Fruit fly (Drosophila melanogaster) whole organism, embryonic: ENCODE measurements around the gene JMJD5.

ENCODE experiments used
- Atf6 ChIP-seq: fragments of 200-800 bp; sonication (Bioruptor generic); IDR thresholded peaks from 2 replicates; pipeline ENCODE4 v1.3.6; 2022; ENCODE audit warnings: missing biosample characterization, missing genetic modification characterization
- B-H1 ChIP-seq: fragments of 200-800 bp; sonication (Bioruptor generic); IDR thresholded peaks from 3 replicates; pipeline ENCODE4 v1.3.6; 2022; ENCODE audit warnings: missing biosample characterization, missing genetic modification characterization
- B-H2 ChIP-seq: fragments of 200-800 bp; sonication (Bioruptor generic); optimal IDR thresholded peaks from 2 replicates; lab custom pipeline; 2018; ENCODE audit warnings: missing biosample characterization, mild to moderate bottlenecking, missing genetic modification characterization
- CG10274 ChIP-seq: fragments of 200-800 bp; sonication (Bioruptor generic); optimal IDR thresholded peaks from 3 replicates; lab custom pipeline; 2017; ENCODE audit warnings: missing biosample characterization, mild to moderate bottlenecking, missing genetic modification characterization
- CG10366 ChIP-seq: fragments of 200-800 bp; sonication (Bioruptor generic); IDR thresholded peaks from 2 replicates; pipeline ENCODE4 v1.3.6; 2022; ENCODE audit warnings: missing biosample characterization, missing genetic modification characterization
- CG10431 ChIP-seq: fragments of 200-800 bp; sonication (Bioruptor generic); optimal IDR thresholded peaks from 3 replicates; lab custom pipeline; 2018; ENCODE audit warnings: missing biosample characterization, mild to moderate bottlenecking, missing genetic modification characterization
- CG10979 ChIP-seq: fragments of 200-800 bp; sonication (Bioruptor generic); optimal IDR thresholded peaks from 2 replicates; lab custom pipeline; 2018; ENCODE audit warnings: missing biosample characterization, mild to moderate bottlenecking, missing genetic modification characterization, moderate library complexity
- CG11247 ChIP-seq: fragments of 200-800 bp; sonication (Bioruptor generic); IDR thresholded peaks from 2 replicates; pipeline ENCODE4 v1.3.6; 2022; ENCODE audit warnings: missing biosample characterization, missing genetic modification characterization
- CG11504 ChIP-seq: fragments of 200-800 bp; sonication (Bioruptor generic); optimal IDR thresholded peaks from 3 replicates; lab custom pipeline; 2019; ENCODE audit warnings: missing biosample characterization, mild to moderate bottlenecking, missing genetic modification characterization, moderate library complexity
- CG11723 ChIP-seq: fragments of 200-800 bp; sonication (Bioruptor generic); optimal IDR thresholded peaks from 2 replicates; lab custom pipeline; 2017; ENCODE audit warnings: missing biosample characterization, mild to moderate bottlenecking, missing genetic modification characterization
- CG13775 ChIP-seq: fragments of 200-800 bp; sonication (Bioruptor generic); optimal IDR thresholded peaks from 3 replicates; lab custom pipeline; 2017; ENCODE audit warnings: missing biosample characterization, mild to moderate bottlenecking, missing genetic modification characterization
- CG16813 ChIP-seq: fragments of 200-800 bp; sonication (Bioruptor generic); IDR thresholded peaks from 3 replicates; pipeline ENCODE4 v1.3.6; 2022; ENCODE audit warnings: missing biosample characterization, missing genetic modification characterization; ENCODE audit not compliant: partially characterized antibody
- CG17359 ChIP-seq: fragments of 200-800 bp; sonication (Bioruptor generic); optimal IDR thresholded peaks from 3 replicates; lab custom pipeline; 2018; ENCODE audit warnings: missing biosample characterization, mild to moderate bottlenecking, missing genetic modification characterization, moderate library complexity
- CG1792 ChIP-seq: fragments of 200-800 bp; sonication (Bioruptor generic); optimal IDR thresholded peaks from 2 replicates; lab custom pipeline; 2016; ENCODE audit warnings: missing biosample characterization, missing genetic modification characterization
- CG18262 ChIP-seq: fragments of 200-800 bp; optimal IDR thresholded peaks from 3 replicates; lab custom pipeline; 2019; ENCODE audit warnings: missing biosample characterization, mild to moderate bottlenecking, missing genetic modification characterization, moderate library complexity
- CG2712 ChIP-seq: fragments of 200-800 bp; optimal IDR thresholded peaks from 3 replicates; lab custom pipeline; 2019; ENCODE audit warnings: missing biosample characterization, mild to moderate bottlenecking, missing genetic modification characterization, moderate library complexity
- CG31388 ChIP-seq: fragments of 200-800 bp; sonication (Bioruptor generic); optimal IDR thresholded peaks from 2 replicates; lab custom pipeline; 2016; ENCODE audit warnings: missing biosample characterization, missing genetic modification characterization
- CG33213 ChIP-seq: fragments of 200-800 bp; sonication (Bioruptor generic); optimal IDR thresholded peaks from 3 replicates; lab custom pipeline; 2016; ENCODE audit warnings: missing biosample characterization, missing genetic modification characterization
- CG3838 ChIP-seq: fragments of 200-800 bp; sonication (Bioruptor generic); optimal IDR thresholded peaks from 3 replicates; lab custom pipeline; 2016; ENCODE audit warnings: missing biosample characterization, missing genetic modification characterization
- CG4360 ChIP-seq: fragments of 200-800 bp; sonication (Bioruptor generic); IDR thresholded peaks from 2 replicates; pipeline ENCODE4 v1.3.6; 2022; ENCODE audit warnings: missing biosample characterization, missing genetic modification characterization
- CG6654 ChIP-seq: fragments of 200-800 bp; sonication (Bioruptor generic); optimal IDR thresholded peaks from 2 replicates; lab custom pipeline; 2017; ENCODE audit warnings: missing biosample characterization, mild to moderate bottlenecking, missing genetic modification characterization
- CG7928 ChIP-seq: fragments of 200-800 bp; sonication (Bioruptor generic); optimal IDR thresholded peaks from 2 replicates; lab custom pipeline; 2017; ENCODE audit warnings: missing biosample characterization, mild to moderate bottlenecking, missing genetic modification characterization
- CG8478 ChIP-seq: fragments of >200 bp; optimal IDR thresholded peaks from 2 replicates; lab custom pipeline; 2018
- CG9797 ChIP-seq: fragments of 200-800 bp; sonication (Bioruptor generic); optimal IDR thresholded peaks from 3 replicates; lab custom pipeline; 2018; ENCODE audit warnings: missing biosample characterization, mild to moderate bottlenecking, missing genetic modification characterization
- Camta ChIP-seq: fragments of 200-800 bp; sonication (Bioruptor generic); optimal IDR thresholded peaks from 2 replicates; lab custom pipeline; 2016; ENCODE audit warnings: missing biosample characterization, missing genetic modification characterization
- Fer3 ChIP-seq: fragments of 200-800 bp; sonication (Bioruptor generic); optimal IDR thresholded peaks from 2 replicates; lab custom pipeline; 2018; ENCODE audit warnings: missing biosample characterization, mild to moderate bottlenecking, missing genetic modification characterization, moderate library complexity
- Hr78 ChIP-seq, 2 experiments: fragments of 200-800 bp in 1 of 2; fragments of >200 bp in 1 of 2; sonication (Bioruptor generic) in 1 of 2; optimal IDR thresholded peaks; 2 replicates each; lab custom pipeline; 2017 to 2019; ENCODE audit warnings: missing biosample characterization in 2 of 2, missing genetic modification characterization in 2 of 2, mild to moderate bottlenecking in 1 of 2, moderate library complexity in 1 of 2
- Neu2 ChIP-seq: fragments of 200-800 bp; sonication (Bioruptor generic); optimal IDR thresholded peaks from 3 replicates; lab custom pipeline; 2016; ENCODE audit warnings: missing biosample characterization, missing genetic modification characterization, borderline replicate concordance
- Sox102F ChIP-seq: fragments of 200-800 bp; sonication (Bioruptor generic); optimal IDR thresholded peaks from 2 replicates; lab custom pipeline; 2018; ENCODE audit warnings: missing biosample characterization, mild to moderate bottlenecking, missing genetic modification characterization, moderate library complexity
- Tbp ChIP-seq: fragments of >200 bp; optimal IDR thresholded peaks from 2 replicates; lab custom pipeline; 2018; ENCODE audit warnings: missing biosample characterization, missing genetic modification characterization
- Xbp1 ChIP-seq: fragments of 200-800 bp; sonication (Bioruptor generic); optimal IDR thresholded peaks from 3 replicates; lab custom pipeline; 2016; ENCODE audit warnings: missing biosample characterization, mild to moderate bottlenecking, missing genetic modification characterization
- ab ChIP-seq: fragments of 200-800 bp; sonication (Bioruptor generic); optimal IDR thresholded peaks from 2 replicates; lab custom pipeline; 2016; ENCODE audit warnings: missing biosample characterization, missing genetic modification characterization
- ase ChIP-seq: fragments of 200-800 bp; sonication (Bioruptor generic); IDR thresholded peaks from 3 replicates; pipeline ENCODE4 v1.3.6; 2022; ENCODE audit warnings: missing biosample characterization, missing genetic modification characterization
- bigmax ChIP-seq: fragments of 200-800 bp; sonication (Bioruptor generic); optimal IDR thresholded peaks from 2 replicates; lab custom pipeline; 2018; ENCODE audit warnings: missing biosample characterization, mild to moderate bottlenecking, missing genetic modification characterization
- bowl ChIP-seq: fragments of 200-800 bp; sonication (Bioruptor generic); IDR thresholded peaks from 2 replicates; pipeline ENCODE4 v1.3.6; 2022; ENCODE audit warnings: missing biosample characterization, missing genetic modification characterization
- btn ChIP-seq: fragments of 200-800 bp; sonication (Bioruptor generic); optimal IDR thresholded peaks from 2 replicates; lab custom pipeline; 2016; ENCODE audit warnings: missing biosample characterization, missing genetic modification characterization
- caup ChIP-seq: fragments of 200-800 bp; sonication (Bioruptor generic); optimal IDR thresholded peaks from 3 replicates; lab custom pipeline; 2017; ENCODE audit warnings: missing biosample characterization, mild to moderate bottlenecking, missing genetic modification characterization, moderate library complexity; ENCODE audit not compliant: severe bottlenecking
- fd96Cb ChIP-seq: fragments of 200-800 bp; sonication (Bioruptor generic); optimal IDR thresholded peaks from 2 replicates; lab custom pipeline; 2018; ENCODE audit warnings: missing biosample characterization, mild to moderate bottlenecking, missing genetic modification characterization, moderate library complexity
- hbn ChIP-seq: fragments of 200-800 bp; sonication (Bioruptor generic); IDR thresholded peaks from 2 replicates; pipeline ENCODE4 v1.3.6; 2022; ENCODE audit warnings: missing biosample characterization, missing genetic modification characterization; ENCODE audit not compliant: partially characterized antibody
- nerfin-1 ChIP-seq: fragments of 200-800 bp; sonication (Bioruptor generic); optimal IDR thresholded peaks from 3 replicates; lab custom pipeline; 2019; ENCODE audit warnings: missing biosample characterization, mild to moderate bottlenecking, missing genetic modification characterization, moderate library complexity
- oc ChIP-seq: fragments of 200-800 bp; sonication (Bioruptor generic); optimal IDR thresholded peaks from 2 replicates; lab custom pipeline; 2018; ENCODE audit warnings: missing biosample characterization, mild to moderate bottlenecking, missing genetic modification characterization, moderate library complexity
- prd ChIP-seq, 3 experiments: fragments of >200 bp in 2 of 3; fragments of 200-800 bp in 1 of 3; sonication (Bioruptor generic) in 1 of 3; optimal IDR thresholded peaks in 2 of 3; IDR thresholded peaks in 1 of 3; 2 replicates in 2 of 3; 3 replicates in 1 of 3; pipeline versions ENCODE4 v1.3.6 to Lab custom; 2017 to 2022; ENCODE audit warnings: missing biosample characterization in 1 of 3, missing genetic modification characterization in 1 of 3
- ranshi ChIP-seq: fragments of 200-800 bp; sonication (Bioruptor generic); IDR thresholded peaks from 2 replicates; pipeline ENCODE4 v1.3.6; 2022; ENCODE audit warnings: missing biosample characterization, missing genetic modification characterization
- seq ChIP-seq: fragments of 200-800 bp; sonication (Bioruptor generic); IDR thresholded peaks from 2 replicates; pipeline ENCODE4 v1.3.6; 2022; ENCODE audit warnings: missing biosample characterization, missing genetic modification characterization
- sisA ChIP-seq: fragments of 200-800 bp; sonication (Bioruptor generic); IDR thresholded peaks from 2 replicates; pipeline ENCODE4 v1.3.6; 2022; ENCODE audit warnings: missing biosample characterization, missing genetic modification characterization
- slbo ChIP-seq: fragments of 200-800 bp; sonication (Bioruptor generic); IDR thresholded peaks from 2 replicates; pipeline ENCODE4 v1.3.6; 2022; ENCODE audit warnings: missing biosample characterization, missing genetic modification characterization
- slou ChIP-seq: fragments of 200-800 bp; sonication (Bioruptor generic); optimal IDR thresholded peaks from 3 replicates; lab custom pipeline; 2016; ENCODE audit warnings: missing biosample characterization, missing genetic modification characterization
- wor ChIP-seq: fragments of 200-800 bp; sonication (Bioruptor generic); IDR thresholded peaks from 2 replicates; pipeline ENCODE4 v1.3.6; 2022; ENCODE audit warnings: missing biosample characterization, missing genetic modification characterization
- zfh1 ChIP-seq: fragments of 200-800 bp; sonication (Bioruptor generic); IDR thresholded peaks from 3 replicates; pipeline ENCODE4 v1.3.6; 2022; ENCODE audit warnings: missing biosample characterization, missing genetic modification characterization
- zfh2 ChIP-seq: fragments of 200-800 bp; sonication (Bioruptor generic); optimal IDR thresholded peaks from 2 replicates; lab custom pipeline; 2016; ENCODE audit warnings: missing biosample characterization, missing genetic modification characterization

The JMJD5 gene

DNA sequence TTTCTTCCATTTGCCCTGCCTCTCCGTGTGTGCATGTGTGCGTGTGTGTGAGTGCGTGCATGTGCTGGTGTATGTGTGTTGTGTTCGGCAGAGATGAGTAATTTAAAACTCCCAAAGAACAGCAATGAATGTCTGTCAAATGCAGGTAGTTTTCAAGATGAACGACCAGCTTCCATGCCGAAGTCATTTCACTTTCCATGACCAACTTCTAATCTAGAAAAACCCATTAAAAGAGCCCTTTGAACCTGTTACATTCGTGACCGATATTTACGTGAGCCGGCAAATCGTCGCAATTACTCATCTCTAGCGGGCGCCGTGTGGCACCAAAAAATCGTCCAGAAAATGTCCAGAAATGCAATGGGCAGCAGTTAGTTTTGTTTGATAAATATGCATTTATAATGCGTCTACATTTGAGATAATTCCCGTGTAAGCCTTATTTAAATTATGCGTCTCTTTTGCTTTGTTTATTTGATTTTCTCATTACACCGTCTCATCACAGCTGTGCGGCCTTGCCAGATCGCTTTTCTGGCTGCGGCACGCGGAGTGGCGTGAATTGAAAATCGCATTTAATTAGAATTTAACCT, 31.3 kb upstream of the JMJD5 start (continued):
- no peak for TF ChIP-seq caup (GFP tag; lab: Kevin White, UChicago)
- no peak for TF ChIP-seq CG4360 (GFP tag; lab: Robert Waterston, UW)
- TF ChIP-seq bowl (GFP tag; lab: Robert Waterston, UW) = no peak
- no peak for TF ChIP-seq Tbp (GFP tag; lab: Kevin White, UChicago)
- peak; percentile 61 for TF ChIP-seq slbo
- TF ChIP-seq Camta (GFP tag; lab: Kevin White, UChicago) = peak; percentile 20
- no peak for TF ChIP-seq CG10274 (GFP tag; lab: Kevin White, UChicago)
- TF ChIP-seq CG13775 (GFP tag; lab: Kevin White, UChicago) = peak; percentile 55
- no peak for TF ChIP-seq B-H2 (GFP tag; lab: Kevin White, UChicago)
- no peak for TF ChIP-seq CG31388 (GFP tag; lab: Kevin White, UChicago)
- TF ChIP-seq CG10366 (GFP tag; lab: Robert Waterston, UW) = no peak
- TF ChIP-seq ab (GFP tag; lab: Kevin White, UChicago) = no peak
- TF ChIP-seq nerfin-1 (tag; lab: Kevin White, UChicago) = no peak
- TF ChIP-seq wor (GFP tag; lab: Robert Waterston, UW) = no peak
- no peak for TF ChIP-seq prd (optimal IDR thresholded peaks at IDR 0.05; lab: Kevin White, UChicago)
- peak; percentile 69 for TF ChIP-seq prd (GFP tag; IDR thresholded peaks at IDR 0.05; lab: Robert Waterston, UW)
- TF ChIP-seq CG7928 = no peak
- TF ChIP-seq CG11247 (GFP tag; lab: Robert Waterston, UW) = peak; percentile 29; the same call in 1 of the 2 replicates
- peak; percentile 7 for TF ChIP-seq Sox102F (GFP tag; lab: Kevin White, UChicago)
- peak; percentile 26; the same call in 1 of the 2 replicates for TF ChIP-seq ranshi (GFP tag; lab: Robert Waterston, UW)
- peak; percentile 41 for TF ChIP-seq CG11504 (tag; lab: Kevin White, UChicago)
- TF ChIP-seq Xbp1 (GFP tag; lab: Kevin White, UChicago) = peak; percentile 47
- TF ChIP-seq fd96Cb (tag; lab: Kevin White, UChicago) = no peak
- TF ChIP-seq Fer3 (tag; lab: Kevin White, UChicago) = peak; percentile 12
- no peak for TF ChIP-seq oc (tag; lab: Kevin White, UChicago)
- TF ChIP-seq CG1792 (GFP tag; lab: Kevin White, UChicago) = peak; percentile 27
- TF ChIP-seq CG18262 (tag; lab: Kevin White, UChicago) = no peak
- no peak for TF ChIP-seq CG11723 (GFP tag; lab: Kevin White, UChicago)
- TF ChIP-seq Neu2 (GFP tag; lab: Kevin White, UChicago) = peak; percentile 99
- no peak for TF ChIP-seq btn (GFP tag; lab: Kevin White, UChicago)
- TF ChIP-seq sisA (GFP tag; lab: Robert Waterston, UW) = peak; percentile 40; the same call in 1 of the 2 replicates
- no peak for TF ChIP-seq CG17359 (tag; lab: Kevin White, UChicago)
- peak; percentile 39 for TF ChIP-seq CG33213 (GFP tag; lab: Kevin White, UChicago)
- TF ChIP-seq CG8478 (lab: Kevin White, UChicago) = peak; percentile 85
- no peak for TF ChIP-seq Hr78 (GFP tag; optimal IDR thresholded peaks at IDR 0.05; lab: Kevin White, UChicago)
- no peak for TF ChIP-seq seq (GFP tag; lab: Robert Waterston, UW)
- no peak for TF ChIP-seq bigmax
- TF ChIP-seq CG2712 = peak; percentile 42
- TF ChIP-seq slou (GFP tag; lab: Kevin White, UChicago) = no peak
- TF ChIP-seq CG9797 (GFP tag; lab: Kevin White, UChicago) = no peak
- peak; percentile 74 for TF ChIP-seq hbn (GFP tag; lab: Robert Waterston, UW)
- 0 out of 3 replicates have a peak, but pooled peaks have one; percentile 34 for TF ChIP-seq zfh1
- no peak for TF ChIP-seq ase (GFP tag; lab: Robert Waterston, UW)
- no peak for TF ChIP-seq Atf6
- peak; percentile 9 for TF ChIP-seq CG10979
- peak; percentile 86 for TF ChIP-seq CG16813 (GFP tag; lab: Robert Waterston, UW)
- TF ChIP-seq zfh2 = peak; percentile 62
- no peak for TF ChIP-seq CG10431 (GFP tag; lab: Kevin White, UChicago)
- no peak for TF ChIP-seq B-H1 (GFP tag; lab: Robert Waterston, UW)
- no peak for TF ChIP-seq CG3838 (GFP tag; lab: Kevin White, UChicago)
- no peak for TF ChIP-seq CG6654
